Worm (Caenorhabditis elegans) whole organism, L1 larva: Measurements from ENCODE around the gene lgc-19.

Experiments used
- aly-2 ChIP-seq: fragments of 150-350 bp; optimal IDR thresholded peaks from 2 replicates; lab custom pipeline; 2014; ENCODE audit warnings: missing biosample characterization, missing genetic modification characterization
- ama-1 ChIP-seq: fragments of 150-350 bp; optimal IDR thresholded peaks from 2 replicates; lab custom pipeline; 2014
- efl-1 ChIP-seq, 4 experiments: fragments of 150-350 bp; optimal IDR thresholded peaks in 3 of 4; peaks in 1 of 4; 1 replicate in 1 of 4; 2 replicates in 3 of 4; lab custom pipeline; 2014; ENCODE audit warnings: missing biosample characterization in 2 of 4, missing genetic modification characterization in 2 of 4, missing genetic modification reagents in 2 of 4
- nhr-77 ChIP-seq: fragments of 150-350 bp; optimal IDR thresholded peaks from 2 replicates; lab custom pipeline; 2014; ENCODE audit warnings: missing biosample characterization, missing genetic modification characterization
- snpc-4 ChIP-seq: fragments of 150-350 bp; optimal IDR thresholded peaks from 2 replicates; lab custom pipeline; 2014; ENCODE audit warnings: missing biosample characterization, missing genetic modification characterization
- sptf-1 ChIP-seq: fragments of 150-350 bp; optimal IDR thresholded peaks from 2 replicates; lab custom pipeline; 2014; ENCODE audit warnings: missing biosample characterization, missing genetic modification characterization
- ztf-11 ChIP-seq, 2 experiments: sonication (generic microtip); optimal IDR thresholded peaks; 2 replicates each; lab custom pipeline; 2016 to 2017; ENCODE audit warnings: missing genetic modification characterization in 2 of 2, missing biosample characterization in 1 of 2, missing compliant biosample characterization in 1 of 2

- TF ChIP-seq nhr-77 (no peak), ztf-11 (tag; optimal IDR thresholded peaks at IDR 0.05; lab: Kevin White, UChicago) (no peak), sptf-1 (tag; lab: Kevin White, UChicago) (no peak), ama-1 (lab: Kevin White, UChicago) (no peak), efl-1 (optimal IDR thresholded peaks at IDR 0.05; lab: Kevin White, UChicago) (no peak), efl-1 (GFP tag; optimal IDR thresholded peaks at IDR 0.05 in 1 of 2; lab: Kevin White, UChicago) (no peak), aly-2 (tag; lab: Kevin White, UChicago) (no peak), snpc-4 (tag; lab: Kevin White, UChicago) (no peak)
Measured at ce11 chrIV:15949995-15950394, 12.5 kb downstream of the lgc-19 start.
